Fruit fly (Drosophila melanogaster): ENCODE measurements around the gene CG33932.

DNA sequence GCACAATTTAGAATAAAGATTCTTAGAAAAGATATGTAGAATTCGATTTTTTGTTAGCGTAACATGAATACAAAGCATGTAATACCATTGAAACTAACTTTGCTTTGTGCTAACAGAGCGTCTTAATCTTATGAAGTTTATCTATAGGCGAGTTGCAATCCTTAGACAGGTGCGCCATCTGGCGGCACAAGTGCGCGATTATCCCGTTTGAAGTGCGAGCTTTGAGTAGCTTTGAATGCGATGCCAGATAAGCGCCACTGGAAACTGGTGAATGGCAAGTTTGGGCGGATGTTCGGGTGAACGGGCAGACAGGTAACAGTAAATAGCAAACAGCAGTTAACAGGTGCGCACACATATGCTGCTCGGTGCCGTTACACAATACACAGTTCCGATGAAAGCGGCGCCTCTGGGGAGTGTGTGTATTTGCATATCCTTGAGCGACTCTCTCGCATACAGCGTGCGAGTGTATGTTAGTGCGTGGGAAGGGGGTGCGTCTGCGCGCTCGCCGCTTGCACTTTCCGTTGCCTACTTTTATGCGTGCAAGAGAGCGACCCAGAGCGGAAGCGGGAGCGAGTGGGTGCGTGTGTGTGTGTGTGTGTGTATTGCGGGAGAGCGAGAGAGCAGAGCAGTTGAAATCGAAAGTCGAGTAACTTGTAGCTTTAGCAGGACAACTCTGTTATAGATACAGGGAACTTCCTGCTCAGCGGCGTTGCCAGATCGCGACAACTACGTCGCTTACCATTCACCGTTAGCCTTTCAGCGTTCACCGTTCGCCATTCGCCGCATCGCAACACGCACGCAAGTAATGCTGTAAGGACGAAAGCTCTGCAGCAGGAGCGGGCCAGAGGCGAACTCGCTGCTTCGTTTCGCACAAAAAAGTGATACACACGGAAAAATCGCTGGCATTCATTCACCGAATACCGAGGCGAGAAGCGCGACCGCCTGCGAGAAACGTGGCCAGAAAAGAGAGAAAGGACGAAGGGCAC lies 25.9 kb upstream of the CG33932 start, which contains the start of gene CG12531:
- TF ChIP-seq CTCF (optimal IDR thresholded peaks at IDR 0.05) (peak; percentile 62 to 76), CG8478 (optimal IDR thresholded peaks at IDR 0.05) (no peak)

Measured in S2 (cell line).